Worm (Caenorhabditis elegans) whole organism, late embryonic: Measurements from ENCODE around the gene F46C8.1.

ENCODE experiments used
- ama-1 ChIP-seq: fragments of 150-350 bp; optimal IDR thresholded peaks from 2 replicates; lab custom pipeline; 2014
- elt-2 ChIP-seq: sonication (generic microtip); optimal IDR thresholded peaks from 2 replicates; lab custom pipeline; 2016; ENCODE audit warnings: missing genetic modification reagents, missing genetic modification characterization, missing compliant biosample characterization
- fkh-10 ChIP-seq: fragments of 150-350 bp; optimal IDR thresholded peaks from 2 replicates; lab custom pipeline; 2014; ENCODE audit warnings: missing biosample characterization, missing genetic modification reagents, missing genetic modification characterization
- nhr-232 ChIP-seq: sonication (generic microtip); optimal IDR thresholded peaks from 2 replicates; lab custom pipeline; 2016; ENCODE audit warnings: missing genetic modification characterization, missing compliant biosample characterization
- odd-2 ChIP-seq: sonication (generic microtip); optimal IDR thresholded peaks from 2 replicates; lab custom pipeline; 2017; ENCODE audit warnings: antibody characterized with exemption, mild to moderate bottlenecking, missing genetic modification characterization, missing compliant biosample characterization
- pag-3 ChIP-seq: sonication (generic microtip); optimal IDR thresholded peaks from 2 replicates; lab custom pipeline; 2016; ENCODE audit warnings: missing compliant biosample characterization, missing genetic modification characterization, borderline replicate concordance
- pax-1 ChIP-seq: fragments of 150-350 bp; optimal IDR thresholded peaks from 2 replicates; lab custom pipeline; 2014; ENCODE audit warnings: missing biosample characterization, missing genetic modification characterization
- pha-4 ChIP-seq: fragments of 150-350 bp; optimal IDR thresholded peaks from 2 replicates; lab custom pipeline; 2018; ENCODE audit warnings: missing biosample characterization, missing genetic modification reagents, missing genetic modification characterization

ce11 chrX:7596029-7596428 lies 47.8 kb downstream of the F46C8.1 start:
- no peak for TF ChIP-seq pax-1 (tag; lab: Kevin White, UChicago)
- no peak for TF ChIP-seq odd-2 (tag; lab: Kevin White, UChicago)
- no peak for TF ChIP-seq elt-2 (tag; lab: Kevin White, UChicago)
- TF ChIP-seq pag-3 (tag; lab: Kevin White, UChicago): no peak
- no peak for TF ChIP-seq nhr-232 (tag; lab: Kevin White, UChicago)
- no peak for TF ChIP-seq pha-4 (tag; lab: Kevin White, UChicago)
- TF ChIP-seq fkh-10: no peak
- TF ChIP-seq ama-1 (lab: Kevin White, UChicago): no peak
